Fruit fly (Drosophila melanogaster) whole organism, embryonic: Measurements from ENCODE around the gene CG3515.

Experiments used
- CG12071 ChIP-seq: fragments of 200-800 bp; sonication (Bioruptor generic); optimal IDR thresholded peaks from 3 replicates; lab custom pipeline; 2018; ENCODE audit warnings: missing biosample characterization, mild to moderate bottlenecking, missing genetic modification characterization
- CG34376 ChIP-seq: fragments of 200-800 bp; sonication (Bioruptor generic); optimal IDR thresholded peaks from 2 replicates; lab custom pipeline; 2018; ENCODE audit warnings: missing biosample characterization, mild to moderate bottlenecking, missing genetic modification characterization
- CG7839 ChIP-seq: fragments of 200-800 bp; sonication (Bioruptor generic); optimal IDR thresholded peaks from 3 replicates; lab custom pipeline; 2018; ENCODE audit warnings: missing biosample characterization, mild to moderate bottlenecking, missing genetic modification characterization, moderate library complexity
- Elba2 ChIP-seq: fragments of 200-800 bp; sonication (Bioruptor generic); optimal IDR thresholded peaks from 3 replicates; lab custom pipeline; 2016; ENCODE audit warnings: missing biosample characterization, missing genetic modification characterization
- Gug ChIP-seq: fragments of 200-800 bp; sonication (Bioruptor generic); IDR thresholded peaks from 4 replicates; pipeline ENCODE4 v1.3.6; 2022; ENCODE audit warnings: missing biosample characterization, missing genetic modification characterization
- Opbp ChIP-seq: fragments of 200-800 bp; sonication (Bioruptor generic); IDR thresholded peaks from 3 replicates; pipeline ENCODE4 v1.3.6; 2022; ENCODE audit warnings: missing biosample characterization, missing genetic modification characterization; ENCODE audit not compliant: partially characterized antibody
- kni ChIP-seq: fragments of 200-800 bp; sonication (Bioruptor generic); optimal IDR thresholded peaks from 3 replicates; lab custom pipeline; 2017; ENCODE audit warnings: mild to moderate bottlenecking, missing biosample characterization, missing genetic modification reagents, missing genetic modification characterization
- nmo ChIP-seq: fragments of 200-800 bp; sonication (Bioruptor generic); optimal IDR thresholded peaks from 2 replicates; lab custom pipeline; 2018; ENCODE audit warnings: missing biosample characterization, mild to moderate bottlenecking, missing genetic modification characterization, moderate library complexity
- pho ChIP-seq: fragments of 200-800 bp; sonication (Bioruptor generic); optimal IDR thresholded peaks from 2 replicates; lab custom pipeline; 2016; ENCODE audit warnings: missing biosample characterization, missing genetic modification characterization

dm6 chr2L:2577361-2577737 is 24.7 kb upstream of the CG3515 start, which contains the start of gene Elba2:
- TF ChIP-seq Elba2 (GFP tag; lab: Kevin White, UChicago) (no peak), kni (GFP tag; lab: Kevin White, UChicago) (no peak), Gug (GFP tag; lab: Robert Waterston, UW) (no peak), CG34376 (no peak), nmo (no peak), Opbp (GFP tag; lab: Robert Waterston, UW) (no peak), pho (GFP tag; lab: Kevin White, UChicago) (no peak), CG7839 (no peak), CG12071 (GFP tag; lab: Kevin White, UChicago) (no peak)
